Fruit fly (Drosophila melanogaster) whole organism, embryonic: ENCODE data around the gene MCU.

Experiments used
- Bdp1 ChIP-seq: fragments of 200-800 bp; sonication (Bioruptor generic); optimal IDR thresholded peaks from 3 replicates; lab custom pipeline; 2016; ENCODE audit warnings: missing biosample characterization, missing genetic modification characterization
- Bteb2 ChIP-seq: fragments of 200-800 bp; sonication (Bioruptor generic); optimal IDR thresholded peaks from 2 replicates; lab custom pipeline; 2016; ENCODE audit warnings: missing biosample characterization, missing genetic modification characterization
- CG10267 ChIP-seq: fragments of 200-800 bp; sonication (Bioruptor generic); optimal IDR thresholded peaks from 2 replicates; lab custom pipeline; 2018; ENCODE audit warnings: missing biosample characterization, mild to moderate bottlenecking, missing genetic modification characterization, moderate library complexity
- CG11398 ChIP-seq: fragments of 200-800 bp; sonication (Bioruptor generic); optimal IDR thresholded peaks from 2 replicates; lab custom pipeline; 2016; ENCODE audit warnings: missing biosample characterization, missing genetic modification characterization
- CG12236 ChIP-seq: fragments of 200-800 bp; sonication (Bioruptor generic); optimal IDR thresholded peaks from 2 replicates; lab custom pipeline; 2016; ENCODE audit warnings: missing biosample characterization, missing genetic modification characterization
- CG13123 ChIP-seq: fragments of 200-800 bp; sonication (Bioruptor generic); optimal IDR thresholded peaks from 2 replicates; lab custom pipeline; 2016; ENCODE audit warnings: missing biosample characterization, missing genetic modification characterization
- CG16815 ChIP-seq: fragments of 200-800 bp; sonication (Bioruptor generic); optimal IDR thresholded peaks from 3 replicates; lab custom pipeline; 2017; ENCODE audit warnings: missing biosample characterization, mild to moderate bottlenecking, missing genetic modification characterization
- CG17186 ChIP-seq: fragments of 200-800 bp; sonication (Bioruptor generic); optimal IDR thresholded peaks from 3 replicates; lab custom pipeline; 2017; ENCODE audit warnings: missing biosample characterization, missing genetic modification reagents, missing genetic modification characterization
- CG18011 ChIP-seq: fragments of 200-800 bp; sonication (Bioruptor generic); optimal IDR thresholded peaks from 2 replicates; lab custom pipeline; 2017; ENCODE audit warnings: missing biosample characterization, missing genetic modification characterization, mild to moderate bottlenecking, moderate library complexity, missing genotype
- CG1832 ChIP-seq: fragments of 200-800 bp; sonication (Bioruptor generic); optimal IDR thresholded peaks from 2 replicates; lab custom pipeline; 2017; ENCODE audit warnings: missing biosample characterization, mild to moderate bottlenecking, missing genetic modification characterization, inconsistent platforms
- CG18599 ChIP-seq: fragments of 200-800 bp; sonication (Bioruptor generic); optimal IDR thresholded peaks from 3 replicates; lab custom pipeline; 2017; ENCODE audit warnings: missing biosample characterization, missing genetic modification characterization, mild to moderate bottlenecking, moderate library complexity, missing genetic modification reagents
- CG3838 ChIP-seq: fragments of 200-800 bp; sonication (Bioruptor generic); optimal IDR thresholded peaks from 3 replicates; lab custom pipeline; 2016; ENCODE audit warnings: missing biosample characterization, missing genetic modification characterization
- CG42726 ChIP-seq: fragments of 200-800 bp; sonication (Bioruptor generic); IDR thresholded peaks from 2 replicates; pipeline ENCODE4 v1.3.6; 2022; ENCODE audit warnings: missing biosample characterization, missing genetic modification characterization; ENCODE audit not compliant: partially characterized antibody
- CG4707 ChIP-seq: fragments of 200-800 bp; sonication (Bioruptor generic); optimal IDR thresholded peaks from 2 replicates; lab custom pipeline; 2018; ENCODE audit warnings: missing biosample characterization, mild to moderate bottlenecking, missing genetic modification characterization, moderate library complexity
- CG5245 ChIP-seq: fragments of 200-800 bp; sonication (Bioruptor generic); optimal IDR thresholded peaks from 3 replicates; lab custom pipeline; 2016; ENCODE audit warnings: missing biosample characterization, missing genetic modification characterization
- CG8765 ChIP-seq: fragments of 200-800 bp; sonication (Bioruptor generic); IDR thresholded peaks from 2 replicates; pipeline ENCODE4 v1.3.6; 2022; ENCODE audit warnings: missing biosample characterization, missing genetic modification characterization
- CG8944 ChIP-seq: fragments of 200-800 bp; sonication (Bioruptor generic); optimal IDR thresholded peaks from 3 replicates; lab custom pipeline; 2016; ENCODE audit warnings: missing biosample characterization, missing genetic modification characterization
- CrebB ChIP-seq: fragments of 200-800 bp; sonication (Bioruptor generic); optimal IDR thresholded peaks from 3 replicates; lab custom pipeline; 2018; ENCODE audit warnings: missing biosample characterization, mild to moderate bottlenecking, missing genetic modification characterization
- Ets97D ChIP-seq: fragments of 200-800 bp; sonication (Bioruptor generic); optimal IDR thresholded peaks from 3 replicates; lab custom pipeline; 2016; ENCODE audit warnings: missing biosample characterization, missing genetic modification characterization
- HHEX ChIP-seq: fragments of 200-800 bp; sonication (Bioruptor generic); optimal IDR thresholded peaks from 3 replicates; lab custom pipeline; 2017; ENCODE audit warnings: missing biosample characterization, mild to moderate bottlenecking, missing genetic modification characterization, missing genetic modification reagents
- HLH4C ChIP-seq: fragments of 200-800 bp; sonication (Bioruptor generic); IDR thresholded peaks from 3 replicates; pipeline ENCODE4 v1.3.6; 2022; ENCODE audit warnings: missing biosample characterization, missing genetic modification characterization; ENCODE audit not compliant: partially characterized antibody
- HLH54F ChIP-seq: fragments of 200-800 bp; sonication (Bioruptor generic); optimal IDR thresholded peaks from 3 replicates; lab custom pipeline; 2016; ENCODE audit warnings: missing biosample characterization, missing genetic modification characterization
- HmgD ChIP-seq: fragments of 200-800 bp; sonication (Bioruptor generic); optimal IDR thresholded peaks from 3 replicates; lab custom pipeline; 2016; ENCODE audit warnings: missing biosample characterization, missing genetic modification characterization
- MBD-R2 ChIP-seq: fragments of 200-800 bp; sonication (Bioruptor generic); IDR thresholded peaks from 2 replicates; pipeline ENCODE4 v1.3.6; 2022; ENCODE audit warnings: missing biosample characterization, missing genetic modification characterization
- Myb ChIP-seq: fragments of 200-800 bp; sonication (Bioruptor generic); optimal IDR thresholded peaks from 2 replicates; lab custom pipeline; 2016; ENCODE audit warnings: missing biosample characterization, missing genetic modification characterization
- NC2α ChIP-seq: fragments of 200-800 bp; sonication (Bioruptor generic); optimal IDR thresholded peaks from 2 replicates; lab custom pipeline; 2016; ENCODE audit warnings: missing biosample characterization, missing genetic modification characterization
- Nf-YB ChIP-seq: fragments of 200-800 bp; sonication (Bioruptor generic); optimal IDR thresholded peaks from 3 replicates; lab custom pipeline; 2019; ENCODE audit warnings: missing biosample characterization, mild to moderate bottlenecking, missing genetic modification characterization, moderate library complexity
- Six4 ChIP-seq: fragments of 200-800 bp; sonication (Bioruptor generic); optimal IDR thresholded peaks from 2 replicates; lab custom pipeline; 2016; ENCODE audit warnings: missing biosample characterization, missing genetic modification characterization
- Sox100B ChIP-seq: fragments of 200-800 bp; sonication (Bioruptor generic); optimal IDR thresholded peaks from 3 replicates; lab custom pipeline; 2018; ENCODE audit warnings: missing biosample characterization, mild to moderate bottlenecking, missing genetic modification characterization
- Xrp1 ChIP-seq: fragments of 200-800 bp; sonication (Bioruptor generic); IDR thresholded peaks from 2 replicates; pipeline ENCODE4 v1.3.6; 2022; ENCODE audit warnings: missing biosample characterization, missing genetic modification characterization
- ac ChIP-seq: fragments of 200-800 bp; sonication (Bioruptor generic); optimal IDR thresholded peaks from 3 replicates; lab custom pipeline; 2017; ENCODE audit warnings: missing biosample characterization, mild to moderate bottlenecking, missing genetic modification characterization
- az2 ChIP-seq: fragments of 200-800 bp; sonication (Bioruptor generic); optimal IDR thresholded peaks from 3 replicates; lab custom pipeline; 2016; ENCODE audit warnings: missing biosample characterization, missing genetic modification characterization
- croc ChIP-seq: fragments of 200-800 bp; sonication (Bioruptor generic); conservative IDR thresholded peaks from 3 replicates; pipeline ENCODE4 v1.3.6; 2022; ENCODE audit warnings: missing biosample characterization, missing genetic modification characterization
- eve ChIP-seq, 2 experiments: fragments of >200 bp; optimal IDR thresholded peaks; 2 replicates each; lab custom pipeline; 2017; ENCODE audit warnings: missing biosample characterization in 2 of 2, missing genetic modification characterization in 2 of 2
- ewg ChIP-seq: fragments of 200-800 bp; sonication (Bioruptor generic); optimal IDR thresholded peaks from 3 replicates; lab custom pipeline; 2017; ENCODE audit warnings: mild to moderate bottlenecking, missing biosample characterization, missing genetic modification reagents, missing genetic modification characterization
- exex ChIP-seq: fragments of 200-800 bp; sonication (Bioruptor generic); optimal IDR thresholded peaks from 4 replicates; lab custom pipeline; 2018; ENCODE audit warnings: missing biosample characterization, mild to moderate bottlenecking, missing genetic modification characterization, moderate library complexity
- gt ChIP-seq: fragments of 200-800 bp; sonication (Bioruptor generic); IDR thresholded peaks from 2 replicates; pipeline ENCODE4 v1.3.6; 2022; ENCODE audit warnings: missing biosample characterization, missing genetic modification characterization
- ham ChIP-seq: fragments of 200-800 bp; sonication (Bioruptor generic); IDR thresholded peaks from 2 replicates; pipeline ENCODE4 v1.3.6; 2022; ENCODE audit warnings: missing biosample characterization, missing genetic modification characterization
- hb ChIP-seq: fragments of 200-800 bp; sonication (Bioruptor generic); IDR thresholded peaks from 3 replicates; pipeline ENCODE4 v1.3.6; 2022; ENCODE audit warnings: missing biosample characterization, missing genetic modification characterization; ENCODE audit not compliant: partially characterized antibody
- mam ChIP-seq: fragments of 200-800 bp; sonication (Bioruptor generic); optimal IDR thresholded peaks from 3 replicates; lab custom pipeline; 2016; ENCODE audit warnings: missing biosample characterization, missing genetic modification characterization
- oc ChIP-seq: fragments of 200-800 bp; sonication (Bioruptor generic); optimal IDR thresholded peaks from 2 replicates; lab custom pipeline; 2018; ENCODE audit warnings: missing biosample characterization, mild to moderate bottlenecking, missing genetic modification characterization, moderate library complexity
- pb ChIP-seq: fragments of 200-800 bp; sonication (Bioruptor generic); optimal IDR thresholded peaks from 3 replicates; lab custom pipeline; 2016; ENCODE audit warnings: missing biosample characterization, missing genetic modification characterization
- sima ChIP-seq: fragments of 200-800 bp; sonication (Bioruptor generic); optimal IDR thresholded peaks from 2 replicates; lab custom pipeline; 2016; ENCODE audit warnings: missing biosample characterization, missing genetic modification characterization
- slbo ChIP-seq: fragments of 200-800 bp; sonication (Bioruptor generic); IDR thresholded peaks from 2 replicates; pipeline ENCODE4 v1.3.6; 2022; ENCODE audit warnings: missing biosample characterization, missing genetic modification characterization
- so ChIP-seq: fragments of 200-800 bp; sonication (Bioruptor generic); IDR thresholded peaks from 3 replicates; pipeline ENCODE4 v1.3.6; 2022; ENCODE audit warnings: missing biosample characterization, missing genetic modification characterization
- ssp ChIP-seq: fragments of 200-800 bp; sonication (Bioruptor generic); IDR thresholded peaks from 2 replicates; pipeline ENCODE4 v1.3.6; 2022; ENCODE audit warnings: missing biosample characterization, missing genetic modification characterization
- tll ChIP-seq, 2 experiments: fragments of 200-800 bp in 1 of 2; fragments of >200 bp in 1 of 2; sonication (Bioruptor generic) in 1 of 2; optimal IDR thresholded peaks; 2 replicates each; lab custom pipeline; 2017 to 2019; ENCODE audit warnings: missing biosample characterization in 2 of 2, missing genetic modification characterization in 2 of 2, mild to moderate bottlenecking in 1 of 2, moderate library complexity in 1 of 2
- unc-4 ChIP-seq: fragments of 200-800 bp; sonication (Bioruptor generic); IDR thresholded peaks from 2 replicates; pipeline ENCODE4 v1.3.6; 2022; ENCODE audit warnings: missing biosample characterization, missing genetic modification characterization; ENCODE audit not compliant: partially characterized antibody
- unpg ChIP-seq: fragments of 200-800 bp; sonication (Bioruptor generic); optimal IDR thresholded peaks from 3 replicates; lab custom pipeline; 2018; ENCODE audit warnings: missing biosample characterization, mild to moderate bottlenecking, missing genetic modification characterization, moderate library complexity
- zen ChIP-seq: fragments of 200-800 bp; sonication (Bioruptor generic); optimal IDR thresholded peaks from 3 replicates; lab custom pipeline; 2018; ENCODE audit warnings: missing biosample characterization, mild to moderate bottlenecking, missing genetic modification characterization, moderate library complexity
- zfh2 ChIP-seq: fragments of 200-800 bp; sonication (Bioruptor generic); optimal IDR thresholded peaks from 2 replicates; lab custom pipeline; 2016; ENCODE audit warnings: missing biosample characterization, missing genetic modification characterization

The MCU gene

dm6 chr3L:6605925-6606324 lies 55.4 kb downstream of the MCU start, which contains the start of gene zpg (continued):
- no peak for TF ChIP-seq Sox100B (GFP tag; lab: Kevin White, UChicago)
- TF ChIP-seq CG1832 (GFP tag; lab: Kevin White, UChicago), result peak; percentile 72
- TF ChIP-seq sima, result no peak
- TF ChIP-seq CG3838 (GFP tag; lab: Kevin White, UChicago), result no peak
- peak; percentile 35 for TF ChIP-seq mam (GFP tag; lab: Kevin White, UChicago)
- no peak for TF ChIP-seq ssp
- no peak for TF ChIP-seq CG12236 (GFP tag; lab: Kevin White, UChicago)
- TF ChIP-seq Xrp1, result no peak
- TF ChIP-seq HmgD, result peak; percentile 88
- peak; percentile 37; the same call in 1 of the 3 replicates for TF ChIP-seq HLH4C (GFP tag; lab: Robert Waterston, UW)
- TF ChIP-seq slbo (GFP tag; lab: Robert Waterston, UW), result no peak; the same call in 1 of the 2 replicates
- no peak for TF ChIP-seq Bteb2 (GFP tag; lab: Kevin White, UChicago)
- no peak for TF ChIP-seq unpg
- no peak for TF ChIP-seq zen (tag; lab: Kevin White, UChicago)
- no peak for TF ChIP-seq HHEX (GFP tag; lab: Kevin White, UChicago)
- TF ChIP-seq ham (GFP tag; lab: Robert Waterston, UW), result no peak
- peak; percentile 16; the same call in 1 of the 3 replicates for TF ChIP-seq hb
- TF ChIP-seq Myb (GFP tag; lab: Kevin White, UChicago), result peak; percentile 96
- peak; percentile 30 for TF ChIP-seq ewg (GFP tag; lab: Kevin White, UChicago)
- TF ChIP-seq gt (GFP tag; lab: Robert Waterston, UW), result no peak
- no peak for TF ChIP-seq NC2α (GFP tag; lab: Kevin White, UChicago)
- no peak for TF ChIP-seq pb (GFP tag; lab: Kevin White, UChicago)
- peak; percentile 34; the same call in 1 of the 2 replicates for TF ChIP-seq unc-4 (GFP tag; lab: Robert Waterston, UW)
- TF ChIP-seq zfh2 (GFP tag; lab: Kevin White, UChicago), result peak; percentile 15
- no peak for TF ChIP-seq croc
- TF ChIP-seq CG4707 (GFP tag; lab: Kevin White, UChicago), result no peak
- TF ChIP-seq az2 (GFP tag; lab: Kevin White, UChicago), result no peak
- TF ChIP-seq exex (tag; lab: Kevin White, UChicago), result no peak
- TF ChIP-seq HLH54F (GFP tag; lab: Kevin White, UChicago), result no peak
- no peak for TF ChIP-seq Six4 (GFP tag; lab: Kevin White, UChicago)
- no peak for TF ChIP-seq CG8944 (GFP tag; lab: Kevin White, UChicago)
- peak; percentile 99 for TF ChIP-seq CG18011
- no peak for TF ChIP-seq CG18599 (GFP tag; lab: Kevin White, UChicago)
- TF ChIP-seq tll (GFP tag; optimal IDR thresholded peaks at IDR 0.05; lab: Kevin White, UChicago), result peak in 1 of 2 experiments; percentile 33
- no peak for TF ChIP-seq CG5245 (GFP tag; lab: Kevin White, UChicago)
- TF ChIP-seq Bdp1 (GFP tag; lab: Kevin White, UChicago), result no peak
- TF ChIP-seq CrebB (tag; lab: Kevin White, UChicago), result no peak
- peak; percentile 39 for TF ChIP-seq CG17186 (GFP tag; lab: Kevin White, UChicago)
- TF ChIP-seq Ets97D, result peak; percentile 87
- TF ChIP-seq Nf-YB, result no peak
- no peak for TF ChIP-seq so
- TF ChIP-seq ac (GFP tag; lab: Kevin White, UChicago), result no peak
- no peak for TF ChIP-seq CG13123 (GFP tag; lab: Kevin White, UChicago)
- TF ChIP-seq CG11398 (GFP tag; lab: Kevin White, UChicago), result no peak
- TF ChIP-seq CG42726 (GFP tag; lab: Robert Waterston, UW), result peak; percentile 67; the same call in 1 of the 2 replicates
- TF ChIP-seq CG10267, result no peak
- TF ChIP-seq oc, result no peak
- no peak for TF ChIP-seq CG16815
- peak; percentile 97 for TF ChIP-seq MBD-R2
- TF ChIP-seq eve (GFP tag; optimal IDR thresholded peaks at IDR 0.05; lab: Kevin White, UChicago), result no peak
- TF ChIP-seq CG8765, result no peak
